Worm (Caenorhabditis elegans): ENCODE measurements around the gene T07E3.3.

- TF ChIP-seq nhr-11 (tag; optimal IDR thresholded peaks at IDR 0.05) (no peak), ceh-2 (tag; optimal IDR thresholded peaks at IDR 0.05) (no peak), fkh-10 (GFP tag; optimal IDR thresholded peaks at IDR 0.05) (no peak)
Measured at ce11 chrIII:6872534-6873150, 31.0 kb upstream of the T07E3.3 start, which contains the start of gene K04C2.3.

Measured in whole organism, late embryonic.